Fruit fly (Drosophila melanogaster): ENCODE results near the gene CG13038.

DNA sequence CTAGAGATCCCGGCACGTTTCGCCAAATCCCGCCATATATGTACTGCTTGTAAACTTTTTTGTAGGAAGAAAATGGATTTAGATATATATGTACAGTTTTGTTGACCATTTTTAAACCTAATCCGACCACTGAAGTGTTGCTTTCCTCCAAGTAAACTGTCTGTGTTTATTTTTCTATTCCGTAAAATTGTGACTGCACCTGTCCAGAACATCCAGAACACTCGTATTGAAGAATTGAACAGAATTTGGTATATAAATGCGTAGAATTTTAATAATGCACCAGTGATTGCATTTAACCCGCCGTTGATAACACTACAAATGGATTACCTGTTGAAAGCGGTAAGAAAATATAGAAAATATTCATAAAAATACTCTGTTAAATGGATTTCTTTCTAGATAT lies 23.7 kb downstream of the CG13038 start, which contains the start of gene CG43249:
- TF ChIP-seq CG5204 (GFP tag; optimal IDR thresholded peaks at IDR 0.05) (no peak), CG12768 (GFP tag; optimal IDR thresholded peaks at IDR 0.05) (no peak), ovo (GFP tag; optimal IDR thresholded peaks at IDR 0.05) (no peak), CG1620 (GFP tag; optimal IDR thresholded peaks at IDR 0.05) (no peak), CG11617 (GFP tag; optimal IDR thresholded peaks at IDR 0.05) (no peak), pad (GFP tag; optimal IDR thresholded peaks at IDR 0.05) (no peak), cic (GFP tag; optimal IDR thresholded peaks at IDR 0.05) (no peak)

All from whole organism, adult.